Fruit fly (Drosophila melanogaster): ENCODE results near the gene Marf.

The Marf gene

DNA sequence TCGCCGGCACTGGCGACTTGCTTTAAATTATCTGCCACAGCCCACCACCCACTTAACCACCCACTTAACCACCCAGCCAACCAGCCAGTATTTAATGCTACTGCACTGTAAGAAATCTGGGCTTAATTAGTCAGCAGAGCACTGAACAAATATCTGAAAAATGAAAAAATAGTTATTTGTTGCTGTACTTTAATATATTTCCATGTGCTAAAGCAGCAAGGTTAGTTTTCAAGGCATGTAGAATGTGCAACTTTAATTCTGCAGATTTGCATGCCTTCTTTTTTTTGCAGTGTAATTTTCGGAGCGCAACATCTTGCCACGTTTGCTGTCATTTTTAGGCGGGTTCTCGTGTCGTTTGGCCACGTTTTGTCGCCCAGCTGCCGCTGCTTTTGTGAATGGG is 9.9 kb downstream of the Marf start (continued):
- peak; percentile 48 for TF ChIP-seq CG15514 (GFP tag; optimal IDR thresholded peaks at IDR 0.05)
- no peak for TF ChIP-seq CG32767 (GFP tag; IDR thresholded peaks at IDR 0.05)
- TF ChIP-seq p53 (GFP tag; optimal IDR thresholded peaks at IDR 0.05), result no peak
- peak; percentile 50 for TF ChIP-seq lilli (GFP tag; optimal IDR thresholded peaks at IDR 0.05)
- no peak for TF ChIP-seq CG8089 (GFP tag; optimal IDR thresholded peaks at IDR 0.05)
- TF ChIP-seq gcm2 (GFP tag; optimal IDR thresholded peaks at IDR 0.05), result no peak
- peak; percentile 61 for TF ChIP-seq CG3281 (GFP tag; optimal IDR thresholded peaks at IDR 0.05)
- peak; percentile 53; the same call in 1 of the 3 replicates for TF ChIP-seq ci (GFP tag; IDR thresholded peaks at IDR 0.05)
- TF ChIP-seq yki (optimal IDR thresholded peaks at IDR 0.05), result no peak
- no peak for TF ChIP-seq Aef1 (GFP tag; IDR thresholded peaks at IDR 0.05)
- no peak for TF ChIP-seq cad (GFP tag; optimal IDR thresholded peaks at IDR 0.05)
- peak; percentile 1 for TF ChIP-seq CG9437 (GFP tag; optimal IDR thresholded peaks at IDR 0.05)
- peak; percentile 43 for TF ChIP-seq Oli (tag; optimal IDR thresholded peaks at IDR 0.05)
- TF ChIP-seq CG10565 (GFP tag; optimal IDR thresholded peaks at IDR 0.05), result no peak
- TF ChIP-seq Camta (GFP tag; optimal IDR thresholded peaks at IDR 0.05), result no peak
- peak; percentile 97 for TF ChIP-seq Ets65A (GFP tag)
- TF ChIP-seq CG7963 (GFP tag; IDR thresholded peaks at IDR 0.05; ENCODE audit: partially characterized antibody), result no peak
- no peak for TF ChIP-seq CG10274 (GFP tag; optimal IDR thresholded peaks at IDR 0.05)
- no peak for TF ChIP-seq NC2β (GFP tag; optimal IDR thresholded peaks at IDR 0.05)
- peak; percentile 36 for TF ChIP-seq CG18619 (GFP tag; optimal IDR thresholded peaks at IDR 0.05)
- peak; percentile 21 for TF ChIP-seq pnt (GFP tag; optimal IDR thresholded peaks at IDR 0.05)
- TF ChIP-seq D19B (GFP tag; optimal IDR thresholded peaks at IDR 0.05), result no peak
- TF ChIP-seq Rx (GFP tag; IDR thresholded peaks at IDR 0.05), result no peak
- peak; percentile 13 for TF ChIP-seq zf30C (GFP tag; optimal IDR thresholded peaks at IDR 0.05)
- TF ChIP-seq CG13775 (GFP tag; optimal IDR thresholded peaks at IDR 0.05), result no peak
- peak; percentile 43; the same call in 1 of the 3 replicates for TF ChIP-seq CG17361 (GFP tag; IDR thresholded peaks at IDR 0.05)
- 0 out of 3 replicates have a peak, but pooled peaks have one; percentile 24 for TF ChIP-seq Mrtf (GFP tag; IDR thresholded peaks at IDR 0.05)
- peak; percentile 40 for TF ChIP-seq HHEX (GFP tag; optimal IDR thresholded peaks at IDR 0.05)
- peak; percentile 21 for TF ChIP-seq HLH54F (GFP tag; optimal IDR thresholded peaks at IDR 0.05)
- no peak for TF ChIP-seq CG16779 (GFP tag; IDR thresholded peaks at IDR 0.05)
- TF ChIP-seq CG10147 (GFP tag; optimal IDR thresholded peaks at IDR 0.05), result peak; percentile 60
- TF ChIP-seq Abd-B (GFP tag; optimal IDR thresholded peaks at IDR 0.05), result peak; percentile 0
- no peak for TF ChIP-seq CG17802 (tag; optimal IDR thresholded peaks at IDR 0.05)
- peak; percentile 3 for TF ChIP-seq Mad (GFP tag; optimal IDR thresholded peaks at IDR 0.05)
- peak; percentile 49 for TF ChIP-seq org-1 (GFP tag; optimal IDR thresholded peaks at IDR 0.05)
- TF ChIP-seq Hr39 (optimal IDR thresholded peaks at IDR 0.05), result no peak
- no peak for TF ChIP-seq CG4707 (GFP tag; optimal IDR thresholded peaks at IDR 0.05)
- peak; percentile 42 for TF ChIP-seq bab2 (GFP tag; optimal IDR thresholded peaks at IDR 0.05)
- TF ChIP-seq fd96Cb (tag; optimal IDR thresholded peaks at IDR 0.05), result peak; percentile 49
- TF ChIP-seq CG17912 (GFP tag; optimal IDR thresholded peaks at IDR 0.05), result no peak
- TF ChIP-seq Fer1 (GFP tag; optimal IDR thresholded peaks at IDR 0.05), result peak; percentile 79
- peak; percentile 51 for TF ChIP-seq E2f1 (GFP tag; IDR thresholded peaks at IDR 0.05)
- no peak for TF ChIP-seq rib (GFP tag; IDR thresholded peaks at IDR 0.05)
- no peak for TF ChIP-seq hth (optimal IDR thresholded peaks at IDR 0.05)
- no peak for TF ChIP-seq Ets97D (GFP tag; optimal IDR thresholded peaks at IDR 0.05)
- peak; percentile 47 for TF ChIP-seq Dek (tag; optimal IDR thresholded peaks at IDR 0.05)
- TF ChIP-seq CG4328 (GFP tag; optimal IDR thresholded peaks at IDR 0.05), result no peak
- TF ChIP-seq Lim3 (GFP tag; IDR thresholded peaks at IDR 0.05), result no peak
- peak; percentile 33 for TF ChIP-seq CG4820 (GFP tag; optimal IDR thresholded peaks at IDR 0.05)
- peak; percentile 10 for TF ChIP-seq CG5245 (GFP tag; optimal IDR thresholded peaks at IDR 0.05)
- no peak for TF ChIP-seq CG9797 (GFP tag; optimal IDR thresholded peaks at IDR 0.05)
- TF ChIP-seq CG1792 (GFP tag; optimal IDR thresholded peaks at IDR 0.05), result peak; percentile 27
- no peak for TF ChIP-seq nom (GFP tag; optimal IDR thresholded peaks at IDR 0.05)

Data from whole organism, embryonic.